Comparison of ENCODE assay signal across 1 fruit fly cellular context in genomic region chr2L:20097773-20098172, dm6.
TF ChIP-seq lines count a peak whose summit lies in the region.

No protein-coding gene starts in this region.

TF ChIP-seq in whole organism, embryonic, 481 proteins besides CTCF, POLR2A, EP300 and RAD21 (continued from another document):
- TF ChIP-seq CG8478 (optimal IDR thresholded peaks at IDR 0.05; lab: Kevin White, UChicago): peak; percentile 74
- no peak for TF ChIP-seq Adf1 (GFP tag; IDR thresholded peaks at IDR 0.05; lab: Robert Waterston, UW)
- no peak for TF ChIP-seq CG3065 (GFP tag; optimal IDR thresholded peaks at IDR 0.05; lab: Kevin White, UChicago)
- no peak for TF ChIP-seq CG8290 (GFP tag; optimal IDR thresholded peaks at IDR 0.05; lab: Kevin White, UChicago)
- peak in 1 of 2 experiments; percentile 42 for TF ChIP-seq CG8290 (tag; optimal IDR thresholded peaks at IDR 0.05; lab: Kevin White, UChicago)
- 0 out of 2 replicates have a peak, but pooled peaks have one; percentile 4 for TF ChIP-seq slbo (GFP tag; IDR thresholded peaks at IDR 0.05; lab: Robert Waterston, UW)
- TF ChIP-seq CG34224 (GFP tag; IDR thresholded peaks at IDR 0.05; lab: Robert Waterston, UW; ENCODE audit: partially characterized antibody): peak; percentile 41; the same call in 1 of the 3 replicates
- no peak for TF ChIP-seq Asciz (GFP tag; optimal IDR thresholded peaks at IDR 0.05; lab: Kevin White, UChicago)
- no peak for TF ChIP-seq CG15696 (tag; optimal IDR thresholded peaks at IDR 0.05; lab: Kevin White, UChicago)
- peak; percentile 12; the same call in 1 of the 2 replicates for TF ChIP-seq tna (GFP tag; IDR thresholded peaks at IDR 0.05; lab: Robert Waterston, UW; ENCODE audit: partially characterized antibody)
- TF ChIP-seq CG2199 (GFP tag; IDR thresholded peaks at IDR 0.05; lab: Robert Waterston, UW): peak; percentile 89
- no peak for TF ChIP-seq Drgx (GFP tag; IDR thresholded peaks at IDR 0.05; lab: Robert Waterston, UW)
- peak; percentile 54 for TF ChIP-seq cwo (GFP tag; optimal IDR thresholded peaks at IDR 0.05; lab: Kevin White, UChicago)
- TF ChIP-seq CG31441 (GFP tag; IDR thresholded peaks at IDR 0.05; lab: Robert Waterston, UW): no peak
- TF ChIP-seq Dll (GFP tag; IDR thresholded peaks at IDR 0.05; lab: Robert Waterston, UW; ENCODE audit: partially characterized antibody): no peak
- TF ChIP-seq BtbVII (GFP tag; optimal IDR thresholded peaks at IDR 0.05; lab: Kevin White, UChicago): no peak
- TF ChIP-seq CG10959 (GFP tag; IDR thresholded peaks at IDR 0.05; lab: Robert Waterston, UW): no peak
- peak; percentile 51; the same call in 1 of the 4 replicates for TF ChIP-seq chinmo (GFP tag; IDR thresholded peaks at IDR 0.05; lab: Robert Waterston, UW; ENCODE audit: partially characterized antibody)
- TF ChIP-seq Dfd (GFP tag; optimal IDR thresholded peaks at IDR 0.05; lab: Kevin White, UChicago): peak in 1 of 2 experiments; percentile 34
- TF ChIP-seq HLHmδ (GFP tag; optimal IDR thresholded peaks at IDR 0.05; lab: Kevin White, UChicago): no peak
- no peak for TF ChIP-seq grn (GFP tag; optimal IDR thresholded peaks at IDR 0.05; lab: Kevin White, UChicago)
- peak; percentile 9; the same call in 1 of the 2 replicates for TF ChIP-seq ara (GFP tag; IDR thresholded peaks at IDR 0.05; lab: Robert Waterston, UW)
- TF ChIP-seq stc (GFP tag; IDR thresholded peaks at IDR 0.05; lab: Robert Waterston, UW): peak; percentile 17; the same call in 1 of the 2 replicates
- no peak for TF ChIP-seq CG6689 (GFP tag; IDR thresholded peaks at IDR 0.05; lab: Robert Waterston, UW)
- TF ChIP-seq CG12769 (tag; optimal IDR thresholded peaks at IDR 0.05; lab: Kevin White, UChicago): no peak
- no peak for TF ChIP-seq Pdp1 (GFP tag; optimal IDR thresholded peaks at IDR 0.05; lab: Kevin White, UChicago)
- no peak for TF ChIP-seq ind (GFP tag; optimal IDR thresholded peaks at IDR 0.05; lab: Kevin White, UChicago)
- no peak for TF ChIP-seq slp2 (GFP tag; optimal IDR thresholded peaks at IDR 0.05; lab: Kevin White, UChicago)
- TF ChIP-seq tx (GFP tag; optimal IDR thresholded peaks at IDR 0.05; lab: Kevin White, UChicago): no peak
- no peak for TF ChIP-seq CG15073 (GFP tag; optimal IDR thresholded peaks at IDR 0.05; lab: Kevin White, UChicago)
- no peak for TF ChIP-seq pfk (GFP tag; optimal IDR thresholded peaks at IDR 0.05; lab: Kevin White, UChicago)
- TF ChIP-seq unc-4 (GFP tag; IDR thresholded peaks at IDR 0.05; lab: Robert Waterston, UW; ENCODE audit: partially characterized antibody): no peak
- peak; percentile 31; the same call in 1 of the 3 replicates for TF ChIP-seq CG7963 (GFP tag; IDR thresholded peaks at IDR 0.05; lab: Robert Waterston, UW; ENCODE audit: partially characterized antibody)
- TF ChIP-seq peb (GFP tag; IDR thresholded peaks at IDR 0.05; lab: Robert Waterston, UW): no peak
- peak; percentile 87 for TF ChIP-seq CG4707 (GFP tag; optimal IDR thresholded peaks at IDR 0.05; lab: Kevin White, UChicago)
- TF ChIP-seq Poxn (GFP tag; IDR thresholded peaks at IDR 0.05; lab: Robert Waterston, UW): no peak
- no peak for TF ChIP-seq CG11560 (tag; IDR thresholded peaks at IDR 0.05; lab: Robert Waterston, UW)
- 0 out of 3 replicates have a peak, but pooled peaks have one; percentile 40 for TF ChIP-seq z (GFP tag; IDR thresholded peaks at IDR 0.05; lab: Robert Waterston, UW)
- TF ChIP-seq CG1603 (tag; optimal IDR thresholded peaks at IDR 0.05; lab: Kevin White, UChicago): no peak
- no peak for TF ChIP-seq dati (GFP tag; IDR thresholded peaks at IDR 0.05; lab: Robert Waterston, UW)
- peak; percentile 67 for TF ChIP-seq kni (GFP tag; optimal IDR thresholded peaks at IDR 0.05; lab: Kevin White, UChicago)
- TF ChIP-seq Deaf1 (tag; optimal IDR thresholded peaks at IDR 0.05; lab: Kevin White, UChicago): peak; percentile 63
